Worm (Caenorhabditis elegans) whole organism, L4/young adult: ENCODE measurements around the gene srh-36.

ENCODE experiments used
- W03F9.2 ChIP-seq: fragments of 150-350 bp; optimal IDR thresholded peaks from 2 replicates; lab custom pipeline; 2014; ENCODE audit warnings: missing biosample characterization, missing genetic modification characterization
- dao-5 ChIP-seq: sonication (generic microtip); optimal IDR thresholded peaks from 2 replicates; lab custom pipeline; 2016; ENCODE audit warnings: missing genotype, missing genetic modification characterization, moderate library complexity, missing compliant biosample characterization
- him-1 ChIP-seq: sonication (generic microtip); optimal IDR thresholded peaks from 2 replicates; lab custom pipeline; 2016; ENCODE audit warnings: missing genotype, missing genetic modification reagents, missing genetic modification characterization, missing compliant biosample characterization

Gene srh-36

DNA sequence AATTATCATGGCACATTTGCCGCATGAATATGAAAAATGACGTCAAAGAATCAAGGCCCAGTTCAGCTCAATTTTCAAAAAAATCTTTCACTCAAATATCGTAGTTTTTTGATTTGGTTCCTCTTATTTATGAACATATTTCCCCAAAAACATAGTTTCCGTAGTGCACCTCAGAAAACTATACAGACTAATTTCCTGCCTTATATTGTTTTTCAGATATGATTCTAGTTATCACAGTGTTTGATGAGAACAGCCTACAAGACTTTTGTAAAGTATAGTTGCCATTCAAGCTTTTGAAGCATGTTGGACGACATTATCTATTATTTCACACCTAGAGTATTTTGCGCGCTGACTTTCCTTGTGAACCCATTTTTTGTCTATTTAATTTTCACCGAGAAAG lies 11.2 kb upstream of the srh-36 start, which contains the start of gene srj-50:
Gene srj-50 (plus strand): TSS at position 301 of the 400 bp plus-strand sequence.
- TF ChIP-seq dao-5 (tag; lab: Kevin White, UChicago) (no peak), W03F9.2 (tag; lab: Kevin White, UChicago) (no peak), him-1 (tag; lab: Kevin White, UChicago) (no peak)

DNA sequence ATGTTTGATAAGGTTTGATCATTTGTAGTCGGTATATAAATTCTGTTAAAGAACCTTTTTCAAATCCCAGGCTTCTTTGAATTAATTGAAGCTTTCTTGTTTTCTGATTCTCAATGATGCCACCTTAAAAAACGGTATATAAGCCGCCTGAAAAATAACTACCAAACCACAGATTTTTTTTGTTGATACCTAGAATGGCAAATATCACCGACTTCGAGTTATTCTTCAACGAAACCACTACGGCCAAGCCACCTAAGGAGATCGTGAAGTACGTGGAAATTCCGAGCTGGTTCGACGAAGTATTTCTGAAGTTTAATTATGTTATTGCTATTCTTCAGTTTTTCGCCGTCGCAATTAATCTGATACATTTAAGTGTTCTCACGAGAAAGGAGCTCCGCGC lies 9.3 kb upstream of the srh-36 start, which contains the start of gene srw-2:
Gene srw-2 (plus strand): TSS at position 62 of the 400 bp plus-strand sequence.
- TF ChIP-seq dao-5 (tag; lab: Kevin White, UChicago) (no peak), him-1 (tag; lab: Kevin White, UChicago) (no peak), W03F9.2 (tag; lab: Kevin White, UChicago) (no peak)

DNA sequence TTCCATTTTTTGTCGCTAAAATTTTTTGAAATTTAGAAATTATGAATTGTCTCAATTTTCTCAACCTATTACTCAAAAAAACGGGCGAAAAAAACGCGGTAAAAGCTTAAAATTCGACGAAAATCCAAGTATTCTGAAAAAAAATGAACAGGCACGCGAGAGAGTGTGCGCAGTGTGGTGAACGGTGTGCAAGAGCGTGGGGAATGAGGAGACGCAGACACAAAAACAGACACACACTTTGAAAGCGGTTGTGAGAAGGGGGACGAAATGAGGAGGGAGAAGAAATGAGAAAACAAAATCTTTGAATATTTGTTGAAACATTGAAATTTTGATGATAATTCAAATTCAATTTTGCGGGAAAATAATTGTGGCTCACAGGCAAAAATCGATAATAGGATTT lies 5.3 kb upstream of the srh-36 start, which contains the start of gene T03D3.5:
Gene T03D3.5 (minus strand): TSS at position 21 of the 400 bp plus-strand sequence.
- no peak for TF ChIP-seq W03F9.2 (tag; lab: Kevin White, UChicago)
- TF ChIP-seq him-1 (tag; lab: Kevin White, UChicago), result no peak
- no peak for TF ChIP-seq dao-5 (tag; lab: Kevin White, UChicago)

DNA sequence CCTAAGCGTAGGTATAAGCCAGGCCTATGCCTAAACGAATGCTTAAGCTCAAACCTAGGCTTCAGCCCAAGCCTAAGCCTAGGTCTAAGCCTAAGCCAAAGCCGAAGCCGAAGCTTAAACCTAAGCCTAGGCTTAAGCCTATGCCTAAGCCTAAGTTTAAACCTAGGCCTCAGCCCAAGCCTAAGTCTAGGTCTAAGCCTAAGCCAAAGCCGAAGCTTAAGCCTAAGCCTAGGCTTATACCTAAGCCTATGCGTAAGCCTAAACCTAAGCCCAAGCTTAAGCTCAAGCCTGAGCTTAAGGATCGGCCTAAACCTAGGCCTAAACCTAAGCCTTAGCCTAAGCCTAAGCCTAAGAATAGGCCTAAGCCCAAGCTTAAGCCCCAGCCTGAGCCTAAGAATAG lies 4.5 kb upstream of the srh-36 start:
- TF ChIP-seq dao-5 (tag; lab: Kevin White, UChicago) (no peak), him-1 (tag; lab: Kevin White, UChicago) (no peak), W03F9.2 (tag; lab: Kevin White, UChicago) (no peak)

DNA sequence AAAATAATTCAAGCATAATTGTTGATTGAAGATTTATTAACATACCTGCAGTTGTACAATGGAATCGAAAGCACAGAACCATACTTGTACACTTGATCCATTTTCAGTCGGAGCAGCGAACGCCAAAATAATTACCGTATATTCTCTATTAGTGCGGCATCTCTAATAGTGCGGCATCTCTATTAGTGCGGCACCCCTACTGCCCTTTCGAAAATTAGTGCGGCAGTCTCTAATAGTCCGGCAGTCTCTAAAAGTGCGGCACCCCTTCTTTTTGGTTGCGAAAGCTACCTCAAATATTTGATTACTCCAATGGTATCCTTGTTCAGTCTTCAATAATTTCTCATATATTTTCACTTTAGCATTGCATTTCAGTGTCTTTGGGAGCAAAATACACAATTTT lies 3.4 kb downstream of the srh-36 start, which contains the start of gene srt-34:
Gene srt-34 (minus strand): TSS at position 101 of the 400 bp plus-strand sequence.
- TF ChIP-seq dao-5 (tag; lab: Kevin White, UChicago) (no peak), W03F9.2 (tag; lab: Kevin White, UChicago) (no peak), him-1 (tag; lab: Kevin White, UChicago) (no peak)

DNA sequence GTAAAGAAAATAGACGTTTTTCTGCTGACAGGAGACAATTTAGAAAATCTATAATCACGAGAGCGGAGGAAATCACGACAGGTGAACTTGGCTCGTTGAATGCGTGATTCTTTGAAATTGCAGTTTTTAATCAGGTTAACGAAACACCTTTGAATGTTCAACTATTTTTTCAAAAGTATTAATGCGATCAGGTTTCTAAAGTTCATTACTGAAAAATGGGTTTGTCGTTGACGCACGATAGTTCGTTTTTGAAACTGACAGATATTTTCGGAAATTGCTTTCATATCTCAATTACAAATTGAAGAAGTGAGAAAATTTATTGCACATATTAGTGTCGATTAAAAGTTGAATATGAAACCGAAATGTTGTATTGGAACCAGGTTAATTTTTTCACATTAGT lies 5.5 kb downstream of the srh-36 start, which contains the start of gene F54E2.5:
Gene F54E2.5 (minus strand): TSS at position 101 of the 400 bp plus-strand sequence.
- no peak for TF ChIP-seq W03F9.2 (tag; lab: Kevin White, UChicago)
- TF ChIP-seq him-1 (tag; lab: Kevin White, UChicago), result no peak
- TF ChIP-seq dao-5 (tag; lab: Kevin White, UChicago), result no peak

DNA sequence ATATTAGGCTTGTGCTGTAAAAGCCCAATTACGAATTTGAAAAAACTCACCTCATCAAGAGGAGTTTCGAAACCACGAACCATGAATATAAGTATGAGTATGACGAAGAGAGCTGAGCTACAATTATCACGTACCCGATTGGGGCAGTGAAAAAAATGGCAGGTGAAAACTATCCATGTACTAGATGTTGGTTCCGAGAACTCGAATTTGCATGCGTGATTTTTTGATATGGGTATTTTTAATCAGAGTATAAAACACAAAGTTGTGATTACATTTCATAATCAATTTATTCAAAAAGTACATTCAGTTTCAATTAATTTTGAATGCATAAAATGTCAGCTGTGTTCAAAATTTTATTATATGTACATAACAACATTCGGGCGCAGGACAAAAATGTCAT lies 7.6 kb downstream of the srh-36 start, which contains the start of gene F54E2.9:
Gene F54E2.9 (minus strand): TSS at position 132 of the 400 bp plus-strand sequence.
- no peak for TF ChIP-seq W03F9.2 (tag; lab: Kevin White, UChicago)

DNA sequence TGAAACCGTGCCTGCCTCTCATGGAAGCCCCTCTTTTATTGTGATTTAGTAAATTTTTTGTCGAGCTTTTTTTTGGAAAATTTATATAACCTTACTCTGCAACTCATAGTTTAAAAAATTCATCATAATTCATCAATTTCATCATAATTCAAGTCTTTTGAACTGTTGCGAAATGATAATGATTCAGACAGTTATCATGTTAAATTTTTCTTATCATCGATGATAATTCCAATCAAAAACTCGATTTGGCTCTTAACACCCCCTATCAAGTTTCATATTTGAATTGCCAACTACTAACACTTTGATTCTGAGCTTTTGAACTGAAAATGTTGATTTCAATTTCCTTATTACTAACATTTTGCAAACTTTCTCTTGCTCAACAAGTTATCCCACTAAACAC lies 11.3 kb downstream of the srh-36 start, which contains the start of gene F54E2.1:
Gene F54E2.1 (plus strand): TSS at position 235 of the 400 bp plus-strand sequence.
- no peak for TF ChIP-seq dao-5 (tag; lab: Kevin White, UChicago)
- no peak for TF ChIP-seq W03F9.2 (tag; lab: Kevin White, UChicago)
- TF ChIP-seq him-1 (tag; lab: Kevin White, UChicago), result no peak

DNA sequence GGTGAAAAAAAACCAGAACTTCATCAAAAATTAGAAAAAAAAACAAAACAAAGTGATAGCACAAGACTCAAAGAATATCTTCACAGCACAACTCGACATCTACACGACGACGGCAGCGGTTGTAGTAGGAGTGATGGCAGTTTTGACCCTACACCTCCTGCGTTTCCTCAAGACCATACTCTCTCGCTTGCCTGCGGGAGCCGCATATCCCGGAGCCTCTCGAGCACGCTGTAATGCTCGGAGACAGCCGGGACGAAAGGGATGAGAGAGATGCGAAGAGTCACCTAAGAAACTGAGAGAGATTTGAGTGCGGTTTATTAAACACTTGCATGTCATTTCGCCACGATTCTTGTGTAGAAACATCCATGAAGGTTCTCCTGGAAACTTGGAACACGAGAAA lies 12.0 kb downstream of the srh-36 start:
- no peak for TF ChIP-seq W03F9.2 (tag; lab: Kevin White, UChicago)
- no peak for TF ChIP-seq him-1 (tag; lab: Kevin White, UChicago)
- TF ChIP-seq dao-5 (tag; lab: Kevin White, UChicago), result no peak

DNA sequence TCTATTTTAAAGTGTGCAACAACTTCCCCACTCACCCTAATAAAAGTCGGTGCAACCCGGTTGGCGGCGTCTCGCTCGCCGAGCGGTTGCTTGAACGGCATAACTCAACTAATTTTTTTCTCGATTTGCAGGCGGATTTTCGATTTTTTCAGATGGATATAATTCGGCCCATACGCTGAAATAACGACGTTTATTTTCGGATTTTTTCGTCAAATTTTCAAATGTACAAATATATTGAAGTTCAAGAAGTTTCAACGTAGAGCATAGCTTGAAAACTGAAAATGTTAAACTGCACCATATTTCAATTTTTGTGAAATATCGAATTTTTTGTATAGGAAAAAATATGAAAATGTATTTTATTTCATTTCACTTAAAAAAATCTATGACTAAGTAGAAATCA lies 13.7 kb downstream of the srh-36 start, which contains the start of gene ketn-1:
Gene ketn-1 (minus strand): TSS at position 101 of the 400 bp plus-strand sequence.
- no peak for TF ChIP-seq W03F9.2 (tag; lab: Kevin White, UChicago)
- TF ChIP-seq dao-5 (tag; lab: Kevin White, UChicago), result no peak
- TF ChIP-seq him-1 (tag; lab: Kevin White, UChicago), result no peak

DNA sequence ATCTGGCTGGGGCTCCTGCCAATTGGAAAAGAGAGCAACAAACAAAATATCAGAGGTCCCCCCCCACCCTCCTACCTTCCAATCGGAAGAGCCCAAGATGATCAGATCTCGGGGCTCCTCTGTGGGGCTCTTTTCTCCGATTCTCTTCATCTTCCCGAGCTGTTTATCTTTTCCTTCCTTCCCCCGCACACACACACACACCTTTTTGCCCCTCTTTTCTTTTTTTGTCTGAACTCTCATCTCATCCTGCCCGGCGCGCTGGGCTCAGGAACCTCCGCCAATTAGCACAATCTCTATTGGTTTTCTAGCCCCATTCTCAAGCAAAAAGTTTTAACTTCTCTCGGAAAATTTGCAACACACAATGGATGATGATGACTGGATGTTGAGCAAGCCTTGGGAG lies 18.2 kb downstream of the srh-36 start:
- TF ChIP-seq W03F9.2 (tag; lab: Kevin White, UChicago), result no peak
- no peak for TF ChIP-seq dao-5 (tag; lab: Kevin White, UChicago)
- TF ChIP-seq him-1 (tag; lab: Kevin White, UChicago), result no peak

DNA sequence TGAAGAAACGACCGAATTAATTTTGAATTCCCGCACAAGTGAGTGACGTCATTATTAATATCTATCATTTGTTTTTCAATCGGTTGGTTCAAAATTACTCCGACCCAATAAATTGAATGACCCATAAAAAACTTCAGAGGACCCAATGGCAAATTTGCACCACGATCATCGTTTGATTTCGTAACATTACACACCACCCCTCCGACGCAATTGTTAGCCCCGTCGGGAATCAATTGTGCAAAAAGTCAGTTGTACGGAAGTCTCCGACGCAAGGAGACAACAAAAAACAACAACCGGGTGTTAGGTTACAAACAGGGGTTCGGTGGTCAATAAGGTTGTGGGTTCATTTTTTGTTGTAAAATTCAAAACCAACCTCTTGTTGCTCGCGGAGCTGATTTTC lies 19.5 kb downstream of the srh-36 start:
- TF ChIP-seq W03F9.2 (tag; lab: Kevin White, UChicago), result no peak
- no peak for TF ChIP-seq dao-5 (tag; lab: Kevin White, UChicago)
- no peak for TF ChIP-seq him-1 (tag; lab: Kevin White, UChicago)

DNA sequence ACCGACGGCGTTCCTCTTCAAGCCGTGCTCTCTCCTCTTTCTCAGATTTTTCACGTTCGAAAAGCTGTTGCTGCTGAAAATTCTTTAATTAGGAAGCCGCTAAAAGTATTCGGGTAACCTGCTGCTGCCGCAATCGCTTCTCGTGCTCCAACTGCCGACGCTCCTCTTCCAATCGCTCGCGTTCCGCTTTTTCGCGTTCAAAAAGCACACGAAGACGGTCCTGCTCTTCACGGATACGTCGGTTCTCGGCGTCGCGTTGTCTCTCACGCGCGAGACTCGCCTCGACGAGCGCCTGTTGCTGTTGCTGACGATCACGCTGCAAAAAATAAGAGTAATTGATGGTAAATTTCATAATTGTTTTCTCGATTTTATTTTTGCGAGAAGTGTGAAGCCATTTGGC lies 20.8 kb downstream of the srh-36 start:
- no peak for TF ChIP-seq him-1 (tag; lab: Kevin White, UChicago)
- no peak for TF ChIP-seq W03F9.2 (tag; lab: Kevin White, UChicago)
- no peak for TF ChIP-seq dao-5 (tag; lab: Kevin White, UChicago)
